Worm (Caenorhabditis elegans) whole organism, young adult: Measurements from ENCODE around the gene T26C5.5.

Experiments
- B0261.1 ChIP-seq: sonication (generic microtip); optimal IDR thresholded peaks from 2 replicates; lab custom pipeline; 2016; ENCODE audit warnings: mild to moderate bottlenecking, missing genetic modification characterization, moderate library complexity, missing compliant biosample characterization
- C17E4.6 ChIP-seq: fragments of 200-800 bp; sonication (Bioruptor generic); IDR thresholded peaks from 2 replicates; pipeline ENCODE4 v1.3.6; 2022; ENCODE audit warnings: missing genetic modification reagents, missing genetic modification characterization, missing compliant biosample characterization
- F10E7.11 ChIP-seq: sonication (generic microtip); optimal IDR thresholded peaks from 2 replicates; lab custom pipeline; 2017; ENCODE audit warnings: mild to moderate bottlenecking, missing genetic modification characterization, moderate library complexity, missing compliant biosample characterization
- F22D6.2 ChIP-seq: sonication (generic microtip); optimal IDR thresholded peaks from 2 replicates; lab custom pipeline; 2016; ENCODE audit warnings: mild to moderate bottlenecking, missing genetic modification characterization, missing compliant biosample characterization
- F37B4.10 ChIP-seq: fragments of 200-800 bp; sonication (Bioruptor generic); IDR thresholded peaks from 2 replicates; pipeline ENCODE4 v1.3.6; 2022; ENCODE audit warnings: missing genetic modification characterization, missing compliant biosample characterization
- F49E8.2 ChIP-seq: sonication (generic microtip); optimal IDR thresholded peaks from 3 replicates; lab custom pipeline; 2017; ENCODE audit warnings: missing genetic modification characterization, mild to moderate bottlenecking, missing compliant biosample characterization, antibody characterized with exemption, moderate library complexity; ENCODE audit not compliant: insufficient read depth
- F52B5.7 ChIP-seq: sonication (generic microtip); optimal IDR thresholded peaks from 2 replicates; lab custom pipeline; 2016; ENCODE audit warnings: mild to moderate bottlenecking, missing genetic modification characterization, missing compliant biosample characterization
- F57A8.1 ChIP-seq: fragments of 200-800 bp; sonication (Bioruptor generic); optimal IDR thresholded peaks from 2 replicates; lab custom pipeline; 2018; ENCODE audit warnings: mild to moderate bottlenecking, missing genetic modification characterization, moderate library complexity, missing compliant biosample characterization
- F57C9.4 ChIP-seq: sonication (generic microtip); optimal IDR thresholded peaks from 2 replicates; lab custom pipeline; 2017; ENCODE audit warnings: mild to moderate bottlenecking, missing genetic modification characterization, missing compliant biosample characterization
- T07F8.4 ChIP-seq: sonication (generic microtip); optimal IDR thresholded peaks from 2 replicates; lab custom pipeline; 2016; ENCODE audit warnings: mild to moderate bottlenecking, missing genetic modification characterization, moderate library complexity, missing compliant biosample characterization
- Y53F4B.3 ChIP-seq: fragments of 200-800 bp; sonication (Bioruptor generic); IDR thresholded peaks from 2 replicates; pipeline ENCODE4 v1.3.6; 2022; ENCODE audit warnings: missing genetic modification reagents, missing genetic modification characterization, missing compliant biosample characterization
- Y53G8AR.9 ChIP-seq: fragments of 200-800 bp; sonication (Bioruptor generic); conservative IDR thresholded peaks from 2 replicates; pipeline ENCODE4 v1.3.6; 2022; ENCODE audit warnings: missing genetic modification reagents, missing genetic modification characterization, missing compliant biosample characterization
- Y56A3A.18 ChIP-seq: fragments of 200-800 bp; sonication (Bioruptor generic); IDR thresholded peaks from 2 replicates; pipeline ENCODE4 v1.3.6; 2022; ENCODE audit warnings: missing genetic modification reagents, missing genetic modification characterization, missing compliant biosample characterization
- aptf-2 ChIP-seq: fragments of 200-800 bp; sonication (Bioruptor generic); conservative IDR thresholded peaks from 2 replicates; pipeline ENCODE4 v1.3.6; 2022; ENCODE audit warnings: missing genetic modification reagents, missing genetic modification characterization, missing compliant biosample characterization
- aptf-3 ChIP-seq: fragments of 200-800 bp; sonication (Bioruptor generic); IDR thresholded peaks from 2 replicates; pipeline ENCODE4 v1.3.6; 2022; ENCODE audit warnings: missing genetic modification characterization, missing compliant biosample characterization
- attf-3 ChIP-seq: fragments of 200-800 bp; sonication (Bioruptor generic); conservative IDR thresholded peaks from 2 replicates; pipeline ENCODE4 v1.3.6; 2022; ENCODE audit warnings: missing genetic modification reagents, missing genetic modification characterization, missing compliant biosample characterization
- bed-2 ChIP-seq: fragments of 200-800 bp; sonication (Bioruptor generic); IDR thresholded peaks from 2 replicates; pipeline ENCODE4 v1.3.6; 2022; ENCODE audit warnings: missing genetic modification reagents, missing genetic modification characterization, missing compliant biosample characterization
- ceh-40 ChIP-seq: fragments of 200-800 bp; sonication (Bioruptor generic); IDR thresholded peaks from 2 replicates; pipeline ENCODE4 v1.3.6; 2022; ENCODE audit warnings: missing genetic modification characterization, missing compliant biosample characterization
- ceh-58 ChIP-seq: fragments of 200-800 bp; sonication (Bioruptor generic); IDR thresholded peaks from 2 replicates; pipeline ENCODE4 v1.3.6; 2022; ENCODE audit warnings: missing genetic modification characterization, missing compliant biosample characterization
- ceh-79 ChIP-seq: sonication (generic microtip); optimal IDR thresholded peaks from 2 replicates; lab custom pipeline; 2017; ENCODE audit warnings: mild to moderate bottlenecking, missing genetic modification characterization, missing compliant biosample characterization
- chd-7 ChIP-seq: sonication (generic microtip); optimal IDR thresholded peaks from 2 replicates; lab custom pipeline; 2016; ENCODE audit warnings: mild to moderate bottlenecking, missing genetic modification characterization, moderate library complexity, missing compliant biosample characterization
- egl-18 ChIP-seq: fragments of 200-800 bp; sonication (Bioruptor generic); IDR thresholded peaks from 2 replicates; pipeline ENCODE4 v1.3.6; 2022; ENCODE audit warnings: missing genetic modification reagents, missing genetic modification characterization, missing compliant biosample characterization
- egrh-3 ChIP-seq: fragments of 200-800 bp; sonication (Bioruptor generic); IDR thresholded peaks from 2 replicates; pipeline ENCODE4 v1.3.6; 2022; ENCODE audit warnings: missing genetic modification reagents, missing genetic modification characterization, missing compliant biosample characterization
- gei-17 ChIP-seq: fragments of 200-800 bp; sonication (Bioruptor generic); optimal IDR thresholded peaks from 2 replicates; lab custom pipeline; 2018; ENCODE audit warnings: mild to moderate bottlenecking, missing genetic modification characterization, missing compliant biosample characterization
- hlh-26 ChIP-seq: fragments of 200-800 bp; sonication (Bioruptor generic); conservative IDR thresholded peaks from 2 replicates; pipeline ENCODE4 v1.3.6; 2022; ENCODE audit warnings: missing genetic modification reagents, missing genetic modification characterization, missing compliant biosample characterization
- hmg-1.2 ChIP-seq: fragments of 200-800 bp; sonication (Bioruptor generic); IDR thresholded peaks from 2 replicates; pipeline ENCODE4 v1.3.6; 2022; ENCODE audit warnings: missing genetic modification reagents, missing genetic modification characterization, missing compliant biosample characterization
- hrde-1 ChIP-seq: sonication (generic microtip); optimal IDR thresholded peaks from 2 replicates; lab custom pipeline; 2016; ENCODE audit warnings: missing genetic modification characterization, mild to moderate bottlenecking, missing compliant biosample characterization, moderate library complexity, missing genotype, missing genetic modification reagents, borderline replicate concordance
- hsf-1 ChIP-seq: fragments of 200-800 bp; sonication (Bioruptor generic); IDR thresholded peaks from 2 replicates; pipeline ENCODE4 v1.3.6; 2022; ENCODE audit warnings: missing genetic modification reagents, missing genetic modification characterization, missing compliant biosample characterization
- lag-1 ChIP-seq: fragments of 200-800 bp; sonication (Bioruptor generic); IDR thresholded peaks from 2 replicates; pipeline ENCODE4 v1.3.6; 2022; ENCODE audit warnings: missing genetic modification reagents, missing genetic modification characterization, missing compliant biosample characterization
- lin-54 ChIP-seq: fragments of 200-800 bp; sonication (Bioruptor generic); optimal IDR thresholded peaks from 2 replicates; lab custom pipeline; 2018; ENCODE audit warnings: mild to moderate bottlenecking, missing genetic modification characterization, missing compliant biosample characterization
- madf-6 ChIP-seq: fragments of 200-800 bp; sonication (Bioruptor generic); IDR thresholded peaks from 2 replicates; pipeline ENCODE4 v1.3.6; 2022; ENCODE audit warnings: missing genetic modification reagents, missing genetic modification characterization, missing compliant biosample characterization
- mcd-1 ChIP-seq: fragments of 200-800 bp; sonication (Bioruptor generic); IDR thresholded peaks from 2 replicates; pipeline ENCODE4 v1.3.6; 2022; ENCODE audit warnings: missing genetic modification reagents, missing genetic modification characterization, missing compliant biosample characterization
- mxl-1 ChIP-seq: sonication (generic microtip); optimal IDR thresholded peaks from 2 replicates; lab custom pipeline; 2016; ENCODE audit warnings: missing genetic modification characterization, missing compliant biosample characterization
- nhr-179 ChIP-seq: sonication (generic microtip); optimal IDR thresholded peaks from 2 replicates; lab custom pipeline; 2016; ENCODE audit warnings: mild to moderate bottlenecking, missing genetic modification characterization, missing compliant biosample characterization
- pbrm-1 ChIP-seq: fragments of 200-800 bp; sonication (Bioruptor generic); IDR thresholded peaks from 2 replicates; pipeline ENCODE4 v1.3.6; 2022; ENCODE audit warnings: missing genetic modification reagents, missing genetic modification characterization, missing compliant biosample characterization
- pha-4 ChIP-seq: fragments of 150-350 bp; sonication (generic microtip); optimal IDR thresholded peaks from 2 replicates; lab custom pipeline; 2014; ENCODE audit warnings: missing biosample characterization, missing genetic modification reagents, missing genetic modification characterization
- rpc-1 ChIP-seq, 2 experiments: fragments of 150-350 bp in 1 of 2; sonication (generic microtip) in 1 of 2; optimal IDR thresholded peaks; 2 replicates each; lab custom pipeline; 2014 to 2018; ENCODE audit warnings: missing biosample characterization in 1 of 2, missing genetic modification characterization in 1 of 2, missing genetic modification reagents in 1 of 2, missing genotype in 1 of 2
- sea-2 ChIP-seq: fragments of 200-800 bp; sonication (Bioruptor generic); IDR thresholded peaks from 2 replicates; pipeline ENCODE4 v1.3.6; 2022; ENCODE audit warnings: missing genetic modification characterization, missing compliant biosample characterization
- snpc-1.1 ChIP-seq: sonication (generic microtip); optimal IDR thresholded peaks from 2 replicates; lab custom pipeline; 2017; ENCODE audit warnings: missing genetic modification characterization, mild to moderate bottlenecking, missing compliant biosample characterization, antibody characterized with exemption, moderate library complexity, missing genotype, missing genetic modification reagents; ENCODE audit not compliant: insufficient read depth
- snpc-4 ChIP-seq, 5 experiments: fragments of 150-350 bp in 1 of 5; sonication (generic microtip) in 4 of 5; optimal IDR thresholded peaks; 2 replicates each; lab custom pipeline; 2014 to 2018; ENCODE audit warnings: missing genetic modification characterization in 5 of 5, missing biosample characterization in 3 of 5, antibody characterized with exemption in 2 of 5, mild to moderate bottlenecking in 2 of 5, missing compliant biosample characterization in 2 of 5, missing genotype in 2 of 5, moderate library complexity in 2 of 5, missing genetic modification reagents in 1 of 5
- tbp1 ChIP-seq: fragments of 200-800 bp; sonication (Bioruptor generic); optimal IDR thresholded peaks from 2 replicates; lab custom pipeline; 2018; ENCODE audit warnings: mild to moderate bottlenecking, missing genetic modification characterization, missing compliant biosample characterization
- tbx-9 ChIP-seq: sonication (generic microtip); optimal IDR thresholded peaks from 2 replicates; lab custom pipeline; 2016; ENCODE audit warnings: borderline replicate concordance, missing genetic modification characterization, inconsistent platforms, missing compliant biosample characterization
- tlf-1 ChIP-seq: fragments of 200-800 bp; sonication (Bioruptor generic); optimal IDR thresholded peaks from 2 replicates; lab custom pipeline; 2018; ENCODE audit warnings: mild to moderate bottlenecking, missing genetic modification characterization, missing compliant biosample characterization
- xnd-1 ChIP-seq: sonication (generic microtip); optimal IDR thresholded peaks from 2 replicates; lab custom pipeline; 2016; ENCODE audit warnings: missing genotype, missing genetic modification reagents, missing genetic modification characterization, missing compliant biosample characterization
- zfh-2 ChIP-seq: fragments of 200-800 bp; sonication (Bioruptor generic); conservative IDR thresholded peaks from 2 replicates; pipeline ENCODE4 v1.3.6; 2022; ENCODE audit warnings: missing genetic modification reagents, missing genetic modification characterization, missing compliant biosample characterization
- zim-3 ChIP-seq: sonication (generic microtip); optimal IDR thresholded peaks from 2 replicates; lab custom pipeline; 2017; ENCODE audit warnings: mild to moderate bottlenecking, missing genetic modification characterization, moderate library complexity, missing compliant biosample characterization
- ztf-6 ChIP-seq: fragments of 200-800 bp; sonication (Bioruptor generic); IDR thresholded peaks from 2 replicates; pipeline ENCODE4 v1.3.6; 2022; ENCODE audit warnings: missing genetic modification reagents, missing genetic modification characterization, missing compliant biosample characterization

T26C5.5 gene

ce11 chrII:9283668-9284357 lies 37.3 kb upstream of the T26C5.5 start (continued):
- TF ChIP-seq chd-7 (tag; lab: Kevin White, UChicago): peak; percentile 60
- TF ChIP-seq gei-17: no peak
- TF ChIP-seq C17E4.6 (GFP tag; lab: Robert Waterston, UW): no peak
- TF ChIP-seq F22D6.2 (tag; lab: Kevin White, UChicago): peak; percentile 36
- peak; percentile 21; the same call in 1 of the 2 replicates for TF ChIP-seq Y53G8AR.9
- TF ChIP-seq F37B4.10 (GFP tag; lab: Robert Waterston, UW): no peak
- TF ChIP-seq ceh-58 (GFP tag; lab: Robert Waterston, UW): no peak
- TF ChIP-seq attf-3 (GFP tag; lab: Robert Waterston, UW): no peak
- no peak for TF ChIP-seq F10E7.11 (tag; lab: Kevin White, UChicago)
- TF ChIP-seq B0261.1 (tag; lab: Kevin White, UChicago): no peak
- TF ChIP-seq hrde-1 (tag; lab: Kevin White, UChicago): no peak
- no peak for TF ChIP-seq mxl-1 (tag; lab: Kevin White, UChicago)
- no peak for TF ChIP-seq aptf-3 (GFP tag; lab: Robert Waterston, UW)
- no peak for TF ChIP-seq zfh-2
- no peak for TF ChIP-seq ceh-40 (GFP tag; lab: Robert Waterston, UW)
- TF ChIP-seq mcd-1 (GFP tag; lab: Robert Waterston, UW): no peak
- no peak for TF ChIP-seq rpc-1 (optimal IDR thresholded peaks at IDR 0.05; lab: Kevin White, UChicago)
- TF ChIP-seq rpc-1 (tag; optimal IDR thresholded peaks at IDR 0.05; lab: Kevin White, UChicago): no peak
- peak; percentile 41 for TF ChIP-seq tlf-1
- TF ChIP-seq egl-18 (GFP tag; lab: Robert Waterston, UW): no peak
- TF ChIP-seq F57A8.1: no peak
- TF ChIP-seq lin-54: peak; percentile 44
- no peak for TF ChIP-seq T07F8.4 (tag; lab: Kevin White, UChicago)
- TF ChIP-seq snpc-4 (GFP tag; optimal IDR thresholded peaks at IDR 0.05; lab: Kevin White, UChicago): no peak
- peak in 3 of 4 experiments; percentile 16 to 40 (median 23) for TF ChIP-seq snpc-4 (tag; optimal IDR thresholded peaks at IDR 0.05; lab: Kevin White, UChicago)
- TF ChIP-seq pbrm-1 (GFP tag; lab: Robert Waterston, UW): peak; percentile 45; the same call in 1 of the 2 replicates
- TF ChIP-seq egrh-3: no peak
- TF ChIP-seq F49E8.2 (tag; lab: Kevin White, UChicago): no peak
- no peak for TF ChIP-seq F52B5.7 (tag; lab: Kevin White, UChicago)
- TF ChIP-seq snpc-1.1 (tag; lab: Kevin White, UChicago): no peak
- TF ChIP-seq bed-2: no peak
- no peak for TF ChIP-seq pha-4 (tag; lab: Kevin White, UChicago)
- TF ChIP-seq Y56A3A.18 (GFP tag; lab: Robert Waterston, UW): 0 out of 2 replicates have a peak, but pooled peaks have one; percentile 34
- no peak for TF ChIP-seq ceh-79 (tag; lab: Kevin White, UChicago)
- no peak for TF ChIP-seq madf-6 (GFP tag; lab: Robert Waterston, UW)
- TF ChIP-seq tbp1: peak; percentile 12
- TF ChIP-seq nhr-179 (tag; lab: Kevin White, UChicago): no peak
- TF ChIP-seq sea-2 (GFP tag; lab: Robert Waterston, UW): no peak
- no peak for TF ChIP-seq hmg-1.2
- no peak for TF ChIP-seq ztf-6 (GFP tag; lab: Robert Waterston, UW)
- TF ChIP-seq lag-1 (GFP tag; lab: Robert Waterston, UW): no peak
- TF ChIP-seq xnd-1 (tag; lab: Kevin White, UChicago): no peak
- no peak for TF ChIP-seq F57C9.4
- no peak for TF ChIP-seq zim-3 (tag; lab: Kevin White, UChicago)
- TF ChIP-seq tbx-9: no peak
- TF ChIP-seq hlh-26: no peak
- TF ChIP-seq Y53F4B.3: no peak
- TF ChIP-seq aptf-2 (GFP tag; lab: Robert Waterston, UW): no peak
- TF ChIP-seq hsf-1 (GFP tag; lab: Robert Waterston, UW): no peak
